Fruit fly (Drosophila melanogaster): Measurements from ENCODE around the gene Noc1.

Noc1 gene

dm6 chr3L:11118627-11119395, 44.2 kb downstream of the Noc1 start (continued):
- TF ChIP-seq Oli (tag; optimal IDR thresholded peaks at IDR 0.05) (no peak), emc (GFP tag; optimal IDR thresholded peaks at IDR 0.05) (no peak), CG16813 (GFP tag; IDR thresholded peaks at IDR 0.05; ENCODE audit: partially characterized antibody) (no peak), ham (GFP tag; IDR thresholded peaks at IDR 0.05) (no peak), Dbx (GFP tag; IDR thresholded peaks at IDR 0.05) (peak; percentile 84; the same call in 2 of the 3 replicates), Hr39 (optimal IDR thresholded peaks at IDR 0.05) (no peak), Blimp-1 (GFP tag; optimal IDR thresholded peaks at IDR 0.05) (peak; percentile 55), sisA (GFP tag; IDR thresholded peaks at IDR 0.05) (no peak), crc (GFP tag; optimal IDR thresholded peaks at IDR 0.05) (peak; percentile 64), Pdp1 (GFP tag; optimal IDR thresholded peaks at IDR 0.05) (peak; percentile 55 to 75), CG9932 (GFP tag; IDR thresholded peaks at IDR 0.05) (peak; percentile 57), unpg (GFP tag; optimal IDR thresholded peaks at IDR 0.05) (peak; percentile 61), CG9437 (GFP tag; optimal IDR thresholded peaks at IDR 0.05) (no peak), inv (GFP tag; IDR thresholded peaks at IDR 0.05; ENCODE audit: partially characterized antibody) (no peak), CG2120 (GFP tag; optimal IDR thresholded peaks at IDR 0.05) (peak; percentile 56), Taf1 (GFP tag; IDR thresholded peaks at IDR 0.05) (no peak), dan (GFP tag; IDR thresholded peaks at IDR 0.05) (no peak), tup (GFP tag; optimal IDR thresholded peaks at IDR 0.05) (peak; percentile 31), tx (GFP tag; optimal IDR thresholded peaks at IDR 0.05) (peak; percentile 47), HLHmδ (GFP tag; optimal IDR thresholded peaks at IDR 0.05) (peak; percentile 81), Dp (GFP tag; optimal IDR thresholded peaks at IDR 0.05) (no peak), pros (GFP tag; optimal IDR thresholded peaks at IDR 0.05) (peak; percentile 68), dmrt99B (tag; optimal IDR thresholded peaks at IDR 0.05) (peak; percentile 56), MBD-R2 (GFP tag; IDR thresholded peaks at IDR 0.05) (peak; percentile 48; the same call in 1 of the 2 replicates), NC2β (GFP tag; optimal IDR thresholded peaks at IDR 0.05) (peak; percentile 81), Camta (GFP tag; optimal IDR thresholded peaks at IDR 0.05) (peak; percentile 77), zen (tag; optimal IDR thresholded peaks at IDR 0.05) (peak; percentile 31), CG32767 (GFP tag; IDR thresholded peaks at IDR 0.05) (peak; percentile 89), vvl (GFP tag; IDR thresholded peaks at IDR 0.05) (peak; percentile 75; the same call in 1 of the 2 replicates), nau (GFP tag; optimal IDR thresholded peaks at IDR 0.05) (peak; percentile 83), chinmo (GFP tag; IDR thresholded peaks at IDR 0.05; ENCODE audit: partially characterized antibody) (peak; percentile 98), ato (GFP tag; IDR thresholded peaks at IDR 0.05; ENCODE audit: partially characterized antibody) (no peak), Eip74EF (GFP tag; optimal IDR thresholded peaks at IDR 0.05) (peak in 1 of 2 experiments; percentile 75), jigr1 (GFP tag; IDR thresholded peaks at IDR 0.05) (no peak), NK7.1 (GFP tag; optimal IDR thresholded peaks at IDR 0.05) (peak; percentile 40), corto (GFP tag; optimal IDR thresholded peaks at IDR 0.05) (peak; percentile 74), CG16815 (GFP tag; optimal IDR thresholded peaks at IDR 0.05) (peak; percentile 3), CG3407 (GFP tag; optimal IDR thresholded peaks at IDR 0.05) (peak; percentile 87), CG6272 (GFP tag; IDR thresholded peaks at IDR 0.05) (no peak), p53 (GFP tag; optimal IDR thresholded peaks at IDR 0.05) (peak; percentile 64), CG17802 (tag; optimal IDR thresholded peaks at IDR 0.05) (no peak), Poxn (GFP tag; IDR thresholded peaks at IDR 0.05) (no peak), sim (GFP tag; IDR thresholded peaks at IDR 0.05) (peak; percentile 77), CG16779 (GFP tag; IDR thresholded peaks at IDR 0.05) (0 out of 2 replicates have a peak, but pooled peaks have one; percentile 34), Vsx1 (GFP tag; optimal IDR thresholded peaks at IDR 0.05) (peak; percentile 71), CG12219 (GFP tag; optimal IDR thresholded peaks at IDR 0.05) (peak; percentile 76), CoRest (tag; optimal IDR thresholded peaks at IDR 0.05) (peak; percentile 46), hkb (optimal IDR thresholded peaks at IDR 0.05) (no peak), hkb (GFP tag; IDR thresholded peaks at IDR 0.05) (peak; percentile 85)
